Worm (Caenorhabditis elegans): ENCODE data around the gene pek-1.

The pek-1 gene

DNA sequence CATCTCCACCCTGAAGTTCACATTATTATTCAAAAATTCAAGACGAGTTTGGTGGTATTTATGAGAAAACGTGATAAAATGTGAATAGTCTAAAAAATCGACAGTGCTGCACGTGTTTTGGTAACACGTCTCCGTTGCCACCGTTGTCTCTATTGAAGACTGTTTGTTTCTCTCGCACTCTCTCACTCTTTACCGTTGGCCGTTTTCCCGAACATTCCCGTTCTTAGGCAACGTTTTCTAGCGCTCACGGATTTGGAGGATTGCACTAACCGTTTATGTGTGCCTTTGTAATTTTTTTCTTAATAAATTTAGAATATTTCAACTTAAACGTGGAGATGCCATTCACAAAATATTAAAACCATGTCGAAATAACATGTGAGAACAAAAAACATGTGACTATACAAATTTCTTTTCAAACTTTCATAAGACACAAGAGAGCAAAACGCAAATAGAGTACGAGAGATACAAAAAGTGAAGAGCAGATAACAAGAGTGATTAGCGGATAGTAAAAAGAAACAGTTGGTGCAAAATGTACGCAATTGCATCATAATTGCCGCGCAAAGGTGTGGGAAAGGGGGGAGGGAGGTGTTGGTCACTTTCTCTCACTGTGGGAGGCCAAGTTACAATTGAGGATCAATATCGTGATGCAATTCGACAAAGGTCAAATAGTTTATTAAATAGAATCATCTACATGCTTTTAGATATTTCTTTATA lies at the start of gene pek-1:
TSS of gene pek-1 (minus strand) at position 51 of the 714 bp plus-strand sequence.
- TF ChIP-seq hmg-4 (GFP tag; optimal IDR thresholded peaks at IDR 0.05) (no peak), scrt-1 (GFP tag; IDR thresholded peaks at IDR 0.05) (no peak)

DNA sequence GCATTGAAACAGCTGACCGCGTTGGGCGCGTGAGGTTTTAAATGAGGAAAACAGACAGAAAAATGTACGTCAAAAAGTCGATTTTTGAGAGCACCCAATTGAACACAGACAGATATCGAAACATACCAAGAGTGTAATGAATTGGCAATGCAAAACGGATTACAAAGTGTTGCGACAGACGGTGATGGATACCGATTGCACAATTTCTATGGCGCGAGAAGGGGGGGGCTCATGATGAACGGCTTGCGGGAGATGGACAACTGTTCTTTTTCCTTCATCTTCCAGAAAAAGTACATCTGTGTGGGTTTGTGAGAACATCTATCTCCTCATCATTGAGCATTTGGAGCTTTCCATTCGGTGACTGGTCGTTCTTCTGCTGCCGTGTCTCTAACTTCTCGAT lies 48.9 kb upstream of the pek-1 start:
- TF ChIP-seq sea-1 (GFP tag; conservative IDR thresholded peaks at IDR 0.05) (no peak), hnd-1 (tag; optimal IDR thresholded peaks at IDR 0.05) (no peak), ceh-13 (GFP tag; optimal IDR thresholded peaks at IDR 0.05) (no peak), aly-1 (tag; optimal IDR thresholded peaks at IDR 0.05) (no peak), ets-7 (tag; optimal IDR thresholded peaks at IDR 0.05) (no peak), ama-1 (optimal IDR thresholded peaks at IDR 0.05) (no peak), pes-1 (GFP tag; IDR thresholded peaks at IDR 0.05) (no peak)

DNA sequence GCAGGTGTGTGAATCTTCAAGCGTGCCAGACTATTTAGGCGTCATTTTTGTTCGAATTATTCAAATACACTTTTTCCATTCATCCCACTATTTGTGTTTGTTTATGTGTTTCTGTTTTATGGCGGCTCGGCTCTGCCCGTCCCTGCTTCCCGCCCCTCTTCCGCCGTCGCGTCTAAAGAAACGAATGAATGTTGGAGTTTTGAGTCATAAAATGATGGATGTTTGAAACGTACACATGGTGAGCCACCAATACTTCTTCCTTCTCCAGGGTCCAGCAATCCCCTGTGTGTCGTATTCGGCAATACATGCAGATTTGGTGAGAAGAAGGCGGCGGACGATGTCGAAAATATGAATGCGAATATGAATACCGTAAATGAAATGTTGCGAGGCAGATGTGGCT lies 48.3 kb upstream of the pek-1 start:
- TF ChIP-seq pes-1 (GFP tag; IDR thresholded peaks at IDR 0.05) (no peak), flt-1 (GFP tag; IDR thresholded peaks at IDR 0.05) (no peak), ceh-13 (GFP tag; optimal IDR thresholded peaks at IDR 0.05) (no peak)

DNA sequence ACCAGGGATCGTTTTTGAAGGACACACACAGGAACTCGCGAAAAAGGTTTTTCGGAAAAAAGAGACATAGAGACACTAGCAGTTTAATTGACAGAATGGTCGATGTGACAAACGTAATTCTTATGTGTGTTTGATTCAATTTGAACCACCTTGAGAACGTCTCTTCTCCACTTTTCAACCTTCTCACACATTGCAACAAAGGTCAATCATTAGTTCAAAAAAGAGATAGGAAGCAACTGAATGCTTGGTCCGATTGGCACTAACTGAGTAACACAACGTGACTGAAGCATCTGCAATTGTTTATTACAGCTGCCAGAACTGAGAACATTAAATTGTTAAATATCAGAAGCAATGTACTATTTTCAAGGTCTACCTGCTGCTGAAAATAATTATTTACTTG lies 47.4 kb upstream of the pek-1 start:
- TF ChIP-seq tra-4 (tag; optimal IDR thresholded peaks at IDR 0.05) (no peak), ceh-13 (GFP tag; optimal IDR thresholded peaks at IDR 0.05) (no peak)

DNA sequence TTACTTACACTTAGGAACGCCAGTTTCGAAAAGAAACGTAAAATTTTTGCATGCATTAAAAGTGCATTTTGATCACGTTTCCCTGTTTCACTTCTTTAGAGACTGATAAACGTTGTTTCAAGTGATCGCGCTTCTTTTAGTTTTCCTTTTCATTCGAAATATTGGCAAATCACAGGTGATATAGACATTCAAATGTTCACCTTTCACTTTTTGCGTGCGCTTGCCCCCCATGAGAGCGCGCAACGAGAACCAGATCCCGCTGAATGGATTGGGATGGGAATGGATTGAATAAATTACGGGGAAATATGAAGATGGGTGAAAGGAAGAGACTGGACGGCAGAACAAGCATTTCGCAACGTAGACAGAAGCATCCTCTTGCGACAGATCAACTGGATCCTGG lies 46.9 kb upstream of the pek-1 start:
- TF ChIP-seq ama-1 (optimal IDR thresholded peaks at IDR 0.05), result no peak
- no peak for TF ChIP-seq ceh-13 (GFP tag; optimal IDR thresholded peaks at IDR 0.05)
- TF ChIP-seq tbx-11 (GFP tag; IDR thresholded peaks at IDR 0.05), result no peak
- no peak for TF ChIP-seq hnd-1 (tag; optimal IDR thresholded peaks at IDR 0.05)
- no peak for TF ChIP-seq hmbx-1 (tag; optimal IDR thresholded peaks at IDR 0.05)
- TF ChIP-seq flt-1 (GFP tag; IDR thresholded peaks at IDR 0.05), result no peak
- TF ChIP-seq sea-1 (GFP tag; conservative IDR thresholded peaks at IDR 0.05), result no peak
- TF ChIP-seq pes-1 (GFP tag; IDR thresholded peaks at IDR 0.05), result no peak
- TF ChIP-seq hmg-4 (GFP tag; optimal IDR thresholded peaks at IDR 0.05), result no peak

DNA sequence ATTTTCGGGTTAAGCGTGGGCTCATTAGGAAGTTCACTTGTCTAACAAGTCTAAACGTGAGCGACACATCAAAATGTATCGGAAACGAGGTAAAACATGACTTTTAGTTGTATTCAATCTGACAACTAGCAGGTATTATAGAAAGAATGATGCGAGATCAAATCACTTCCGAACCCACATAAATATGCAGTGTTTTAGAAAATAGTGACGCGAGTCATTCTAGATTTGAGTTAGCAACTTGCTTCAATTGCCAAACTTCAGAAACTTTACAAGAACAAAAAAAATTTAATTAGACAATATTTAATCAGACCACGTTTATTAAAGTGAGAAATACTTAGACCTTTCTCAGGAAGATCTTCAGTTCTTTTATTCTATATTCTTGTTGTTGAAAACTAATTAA lies 42.0 kb upstream of the pek-1 start:
- TF ChIP-seq F13C5.2 (tag; optimal IDR thresholded peaks at IDR 0.05), result no peak
- no peak for TF ChIP-seq hmbx-1 (tag; optimal IDR thresholded peaks at IDR 0.05)
- TF ChIP-seq ama-1 (optimal IDR thresholded peaks at IDR 0.05), result no peak
- TF ChIP-seq tbx-37 (GFP tag; conservative IDR thresholded peaks at IDR 0.05), result no peak
- TF ChIP-seq sea-1 (GFP tag; conservative IDR thresholded peaks at IDR 0.05), result no peak
- TF ChIP-seq B0310.2 (tag; optimal IDR thresholded peaks at IDR 0.05), result no peak
- TF ChIP-seq pes-1 (GFP tag; IDR thresholded peaks at IDR 0.05), result no peak
- no peak for TF ChIP-seq ceh-36 (tag; optimal IDR thresholded peaks at IDR 0.05)
- TF ChIP-seq scrt-1 (GFP tag; IDR thresholded peaks at IDR 0.05), result no peak
- TF ChIP-seq tra-4 (tag; optimal IDR thresholded peaks at IDR 0.05), result no peak
- TF ChIP-seq tbx-11 (GFP tag; IDR thresholded peaks at IDR 0.05), result no peak
- TF ChIP-seq hmg-4 (GFP tag; optimal IDR thresholded peaks at IDR 0.05), result no peak
- no peak for TF ChIP-seq aly-1 (tag; optimal IDR thresholded peaks at IDR 0.05)
- no peak for TF ChIP-seq flt-1 (GFP tag; IDR thresholded peaks at IDR 0.05)
- no peak for TF ChIP-seq ceh-13 (GFP tag; optimal IDR thresholded peaks at IDR 0.05)
- no peak for TF ChIP-seq hnd-1 (tag; optimal IDR thresholded peaks at IDR 0.05)
- no peak for TF ChIP-seq ets-7 (tag; optimal IDR thresholded peaks at IDR 0.05)

DNA sequence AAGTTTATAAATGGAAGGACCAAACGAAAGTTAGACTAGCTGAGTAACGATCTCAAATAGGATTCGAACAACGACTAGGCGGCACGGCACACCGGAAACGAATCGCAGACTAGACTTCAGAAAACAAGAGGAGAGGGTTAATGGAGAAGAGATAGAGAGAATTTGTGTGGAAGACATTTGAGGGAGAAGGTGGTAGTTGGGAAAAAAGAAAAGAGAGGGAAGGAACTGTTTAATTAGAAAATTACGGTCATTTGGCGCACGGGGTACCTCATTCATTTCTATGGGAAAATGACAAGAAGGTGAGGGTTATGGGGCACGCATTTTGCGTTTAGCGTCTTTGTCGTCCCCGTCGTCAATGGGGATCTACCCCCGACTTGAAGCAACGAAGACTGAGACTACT lies 39.5 kb upstream of the pek-1 start, which contains the start of gene F48C5.2:
TSS of gene F48C5.2 (minus strand) at position 101 of the 400 bp plus-strand sequence.
- TF ChIP-seq pes-1 (GFP tag; IDR thresholded peaks at IDR 0.05), result no peak
- no peak for TF ChIP-seq B0310.2 (tag; optimal IDR thresholded peaks at IDR 0.05)
- no peak for TF ChIP-seq flt-1 (GFP tag; IDR thresholded peaks at IDR 0.05)
- no peak for TF ChIP-seq sea-1 (GFP tag; conservative IDR thresholded peaks at IDR 0.05)
- TF ChIP-seq hmbx-1 (tag; optimal IDR thresholded peaks at IDR 0.05), result no peak
- TF ChIP-seq tbx-11 (GFP tag; IDR thresholded peaks at IDR 0.05), result no peak
- no peak for TF ChIP-seq hmg-4 (GFP tag; optimal IDR thresholded peaks at IDR 0.05)
- TF ChIP-seq F13C5.2 (tag; optimal IDR thresholded peaks at IDR 0.05), result no peak
- TF ChIP-seq ceh-13 (GFP tag; optimal IDR thresholded peaks at IDR 0.05), result no peak
- TF ChIP-seq ets-7 (tag; optimal IDR thresholded peaks at IDR 0.05), result no peak
- no peak for TF ChIP-seq tbx-37 (GFP tag; conservative IDR thresholded peaks at IDR 0.05)

DNA sequence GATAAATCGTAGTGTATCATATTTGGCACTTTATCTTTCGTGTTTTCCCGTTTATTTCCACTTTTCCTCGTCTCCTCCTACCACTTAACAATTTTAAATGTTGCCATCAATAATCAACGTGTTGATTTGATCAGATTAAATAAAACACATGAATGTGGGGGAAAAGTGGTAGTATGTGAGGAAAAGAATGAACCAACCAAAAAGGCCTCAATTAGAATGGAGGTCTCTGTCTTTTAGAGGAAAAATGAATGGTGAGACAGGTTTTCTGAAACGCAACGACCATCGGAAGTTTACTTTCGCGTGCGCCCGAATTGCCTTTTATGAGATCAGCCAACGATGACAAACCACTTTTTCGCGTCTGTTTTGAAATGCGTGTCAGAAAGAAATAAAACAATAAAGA lies 37.6 kb upstream of the pek-1 start:
- TF ChIP-seq tbx-37 (GFP tag; conservative IDR thresholded peaks at IDR 0.05) (no peak), hnd-1 (tag; optimal IDR thresholded peaks at IDR 0.05) (no peak), aly-1 (tag; optimal IDR thresholded peaks at IDR 0.05) (no peak), tbx-11 (GFP tag; IDR thresholded peaks at IDR 0.05) (no peak), ama-1 (optimal IDR thresholded peaks at IDR 0.05) (no peak), ets-7 (tag; optimal IDR thresholded peaks at IDR 0.05) (no peak)

DNA sequence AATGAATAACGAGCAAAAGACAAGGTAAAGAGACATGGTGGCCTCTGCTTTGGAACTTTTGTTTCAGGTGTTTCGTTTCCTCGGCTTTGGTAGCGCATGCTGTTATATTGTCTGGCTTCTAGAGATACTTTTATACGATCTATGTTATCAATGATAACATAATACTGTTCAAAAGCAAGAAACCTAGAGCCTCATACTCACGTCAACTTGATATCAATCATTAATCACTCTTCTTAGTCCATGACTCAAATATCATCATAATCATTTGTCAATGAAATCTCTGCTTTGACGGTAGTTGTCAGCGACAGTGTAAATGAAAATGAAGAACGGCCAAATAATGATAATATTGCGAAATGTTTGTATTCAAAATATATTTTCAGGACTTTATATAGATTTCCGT lies 35.6 kb upstream of the pek-1 start:
- no peak for TF ChIP-seq ama-1 (optimal IDR thresholded peaks at IDR 0.05)
- no peak for TF ChIP-seq aly-1 (tag; optimal IDR thresholded peaks at IDR 0.05)
- TF ChIP-seq pes-1 (GFP tag; IDR thresholded peaks at IDR 0.05), result no peak
- TF ChIP-seq hnd-1 (tag; optimal IDR thresholded peaks at IDR 0.05), result no peak
- no peak for TF ChIP-seq tbx-37 (GFP tag; conservative IDR thresholded peaks at IDR 0.05)
- no peak for TF ChIP-seq F13C5.2 (tag; optimal IDR thresholded peaks at IDR 0.05)
- no peak for TF ChIP-seq ets-7 (tag; optimal IDR thresholded peaks at IDR 0.05)

Data from whole organism, early embryonic.